7 worm cellular contexts compared by ENCODE assay signal in the genomic region with DNA sequence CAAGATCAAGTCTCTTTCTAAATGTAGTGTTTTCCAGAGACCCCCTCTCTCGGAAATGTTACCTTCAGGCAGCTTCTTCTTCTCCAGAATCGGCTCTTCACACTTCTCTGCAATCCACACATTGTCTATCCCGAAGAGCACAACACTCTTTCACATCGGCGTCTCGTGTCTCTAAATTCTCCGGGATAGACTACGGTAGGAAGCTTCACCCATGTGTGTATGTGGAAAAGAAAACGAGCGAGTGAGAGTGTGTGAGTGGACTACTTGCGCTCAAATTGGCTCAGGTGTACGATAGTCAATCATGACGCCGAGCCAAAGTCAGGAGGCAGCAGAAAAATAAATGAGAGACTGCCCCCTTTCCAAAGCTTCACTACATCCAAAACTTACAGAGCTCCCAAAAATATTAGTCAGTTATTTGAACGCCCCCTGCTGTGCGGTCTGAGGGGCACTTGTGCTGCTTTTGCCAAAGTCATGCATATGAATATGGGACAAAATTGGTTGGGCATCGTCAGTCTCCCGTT.
TF ChIP-seq lines count a peak whose summit lies in the region.

No protein-coding gene starts in this region.

TF ChIP-seq in whole organism, L1 larva, 84 proteins besides CTCF, POLR2A, EP300 and RAD21:
- TF ChIP-seq lsy-2 (tag; optimal IDR thresholded peaks at IDR 0.05; lab: Kevin White, UChicago) (peak in 1 of 2 experiments; percentile 65), nhr-12 (tag; optimal IDR thresholded peaks at IDR 0.05; lab: Kevin White, UChicago) (no peak), isw-1 (GFP tag; IDR thresholded peaks at IDR 0.05; lab: Robert Waterston, UW) (no peak), zag-1 (tag; optimal IDR thresholded peaks at IDR 0.05; lab: Kevin White, UChicago) (no peak), ceh-63 (GFP tag; optimal IDR thresholded peaks at IDR 0.05; lab: Kevin White, UChicago) (no peak), dsc-1 (tag; optimal IDR thresholded peaks at IDR 0.05; lab: Kevin White, UChicago) (peak; percentile 7), fkh-10 (GFP tag; optimal IDR thresholded peaks at IDR 0.05; lab: Kevin White, UChicago) (peak; percentile 63), hlh-4 (tag; optimal IDR thresholded peaks at IDR 0.05; lab: Kevin White, UChicago) (no peak), lin-14 (GFP tag; optimal IDR thresholded peaks at IDR 0.05; lab: Kevin White, UChicago) (peak; percentile 23)

TF ChIP-seq in whole organism, L2 larva, 48 proteins besides CTCF, POLR2A, EP300 and RAD21:
- TF ChIP-seq mbf-1 (tag; optimal IDR thresholded peaks at IDR 0.05; lab: Kevin White, UChicago) (no peak), nhr-25 (tag; optimal IDR thresholded peaks at IDR 0.05; lab: Kevin White, UChicago) (no peak), lin-13 (GFP tag; optimal IDR thresholded peaks at IDR 0.05; lab: Kevin White, UChicago) (no peak), nhr-23 (tag; optimal IDR thresholded peaks at IDR 0.05; lab: Kevin White, UChicago) (no peak), C34F6.9 (tag; optimal IDR thresholded peaks at IDR 0.05; lab: Kevin White, UChicago) (peak; percentile 5), sma-9 (GFP tag; optimal IDR thresholded peaks at IDR 0.05; lab: Kevin White, UChicago) (no peak), sma-9 (tag; optimal IDR thresholded peaks at IDR 0.05; lab: Kevin White, UChicago) (no peak), nhr-129 (tag; optimal IDR thresholded peaks at IDR 0.05; lab: Kevin White, UChicago) (no peak), lsy-2 (tag; optimal IDR thresholded peaks at IDR 0.05; lab: Kevin White, UChicago) (peak in 1 of 2 experiments; percentile 34)

TF ChIP-seq in whole organism, L3 larva, 47 proteins besides CTCF, POLR2A, EP300 and RAD21:
- peak; percentile 22 for TF ChIP-seq fkh-10 (GFP tag; optimal IDR thresholded peaks at IDR 0.05; lab: Kevin White, UChicago)
- peak; percentile 50 for TF ChIP-seq nfya-1 (tag; optimal IDR thresholded peaks at IDR 0.05; lab: Kevin White, UChicago; ENCODE audit: insufficient read depth)
- no peak for TF ChIP-seq hmg-11 (tag; optimal IDR thresholded peaks at IDR 0.05; lab: Kevin White, UChicago)

TF ChIP-seq in whole organism, L4 larva, 104 proteins besides CTCF, POLR2A, EP300 and RAD21:
- TF ChIP-seq pqm-1 (tag; optimal IDR thresholded peaks at IDR 0.05; lab: Kevin White, UChicago) = no peak
- peak; percentile 91 for TF ChIP-seq aha-1 (tag; lab: Kevin White, UChicago)
- TF ChIP-seq ces-1 (GFP tag; optimal IDR thresholded peaks at IDR 0.05; lab: Kevin White, UChicago) = no peak
- peak; percentile 65 for TF ChIP-seq fkh-10 (GFP tag; optimal IDR thresholded peaks at IDR 0.05; lab: Kevin White, UChicago)
- TF ChIP-seq lsy-2 (tag; optimal IDR thresholded peaks at IDR 0.05; lab: Kevin White, UChicago) = peak in 1 of 2 experiments; percentile 30

TF ChIP-seq in whole organism, early embryonic, 17 proteins besides CTCF, POLR2A, EP300 and RAD21:
- peak; percentile 10 for TF ChIP-seq ama-1 (optimal IDR thresholded peaks at IDR 0.05; lab: Kevin White, UChicago)
- TF ChIP-seq ceh-13 (GFP tag; optimal IDR thresholded peaks at IDR 0.05; lab: Kevin White, UChicago) = no peak
TF ChIP-seq in whole organism, early embryonic: peak in this region for 1.

TF ChIP-seq in whole organism, late embryonic, 69 proteins besides CTCF, POLR2A, EP300 and RAD21:
- TF ChIP-seq C38D4.7 (GFP tag; optimal IDR thresholded peaks at IDR 0.05; lab: Kevin White, UChicago) (peak; percentile 3), ceh-31 (tag; optimal IDR thresholded peaks at IDR 0.05; lab: Kevin White, UChicago) (peak; percentile 41), C08G9.2 (tag; optimal IDR thresholded peaks at IDR 0.05; lab: Kevin White, UChicago) (no peak), mec-3 (tag; optimal IDR thresholded peaks at IDR 0.05; lab: Kevin White, UChicago; ENCODE audit: borderline replicate concordance) (no peak), ref-2 (tag; optimal IDR thresholded peaks at IDR 0.05; lab: Kevin White, UChicago) (peak; percentile 48)

TF ChIP-seq in whole organism, mixed stage, embryonic, 35 proteins besides CTCF, POLR2A, EP300 and RAD21:
- TF ChIP-seq nhr-2 (tag; optimal IDR thresholded peaks at IDR 0.05; lab: Kevin White, UChicago) (no peak), lin-13 (tag; optimal IDR thresholded peaks at IDR 0.05; lab: Kevin White, UChicago) (no peak), nhr-237 (tag; optimal IDR thresholded peaks at IDR 0.05; lab: Kevin White, UChicago) (no peak), nhr-12 (tag; optimal IDR thresholded peaks at IDR 0.05; lab: Kevin White, UChicago) (no peak), ces-1 (GFP tag; optimal IDR thresholded peaks at IDR 0.05; lab: Kevin White, UChicago) (peak; percentile 29), lsy-2 (tag; optimal IDR thresholded peaks at IDR 0.05; lab: Kevin White, UChicago) (peak; percentile 64), nhr-28 (tag; optimal IDR thresholded peaks at IDR 0.05; lab: Kevin White, UChicago) (no peak), cnd-1 (tag; optimal IDR thresholded peaks at IDR 0.05; lab: Kevin White, UChicago) (peak; percentile 35), ceh-39 (tag; optimal IDR thresholded peaks at IDR 0.05; lab: Kevin White, UChicago) (no peak), hlh-1 (tag; optimal IDR thresholded peaks at IDR 0.05; lab: Kevin White, UChicago) (no peak), tbx-8 (GFP tag; optimal IDR thresholded peaks at IDR 0.05; lab: Kevin White, UChicago) (no peak), sem-2 (GFP tag; optimal IDR thresholded peaks at IDR 0.05; lab: Kevin White, UChicago) (no peak), elt-3 (tag; optimal IDR thresholded peaks at IDR 0.05; lab: Kevin White, UChicago) (no peak)

Comparison
In these comparisons a context has a peak if more than half of its experiments do, and no peak if none do; other contexts are left out.
1. Of the 29 proteins assayed by ChIP-seq in both whole organism, L4 larva and whole organism, L1 larva: peak only in whole organism, L4 larva: aha-1; only in whole organism, L1 larva: none; in both: fkh-10; in neither: 26; mixed calls (peak in some experiments, not most) for 1.